Worm (Caenorhabditis elegans) whole organism, L4/young adult: ENCODE results near the gene F49C12.2.

ENCODE experiments used
- W03F9.2 ChIP-seq: fragments of 150-350 bp; optimal IDR thresholded peaks from 2 replicates; lab custom pipeline; 2014; ENCODE audit warnings: missing biosample characterization, missing genetic modification characterization
- dao-5 ChIP-seq: sonication (generic microtip); optimal IDR thresholded peaks from 2 replicates; lab custom pipeline; 2016; ENCODE audit warnings: missing genotype, missing genetic modification characterization, moderate library complexity, missing compliant biosample characterization
- him-1 ChIP-seq: sonication (generic microtip); optimal IDR thresholded peaks from 2 replicates; lab custom pipeline; 2016; ENCODE audit warnings: missing genotype, missing genetic modification reagents, missing genetic modification characterization, missing compliant biosample characterization

ce11 chrIV:9299145-9299544 lies at the start of gene F49C12.2:
- no peak for TF ChIP-seq W03F9.2
- TF ChIP-seq him-1 (tag; lab: Kevin White, UChicago), result no peak
- no peak for TF ChIP-seq dao-5 (tag; lab: Kevin White, UChicago)
